Worm (Caenorhabditis elegans): Measurements from ENCODE around the gene B0432.1.

DNA sequence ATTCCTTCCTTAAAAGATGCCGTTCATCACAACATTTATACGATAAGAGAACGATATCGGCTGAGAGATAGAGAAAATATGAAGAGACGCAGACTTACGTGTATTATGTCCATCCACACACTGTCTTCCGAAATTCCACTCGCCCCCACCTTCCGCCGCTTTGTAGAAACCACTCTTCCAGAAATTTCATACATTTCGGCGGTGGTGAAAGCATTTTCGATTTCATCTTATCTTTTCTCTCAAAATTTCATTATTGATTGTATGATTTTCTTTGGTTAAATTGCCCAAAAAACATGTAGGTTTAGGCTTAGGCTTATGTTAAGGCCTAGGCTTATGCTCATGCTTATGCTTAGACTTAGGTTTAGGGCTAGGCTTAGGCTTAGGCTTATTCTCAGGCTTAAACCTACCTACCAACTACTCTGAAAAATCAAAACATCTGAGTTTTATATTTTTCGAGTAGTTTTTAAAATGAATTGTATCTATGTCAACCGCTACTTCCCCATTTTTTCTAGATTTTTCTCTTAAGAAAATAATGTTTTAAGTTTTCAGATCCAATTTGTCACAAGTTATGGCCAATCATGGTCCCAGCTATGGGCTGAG is 40.1 kb downstream of the B0432.1 start, which contains the start of gene cpn-2:
- TF ChIP-seq ZK337.2 (GFP tag; IDR thresholded peaks at IDR 0.05) (no peak), nhr-77 (tag; optimal IDR thresholded peaks at IDR 0.05) (no peak), pqm-1 (tag; optimal IDR thresholded peaks at IDR 0.05) (no peak), ceh-82 (tag; optimal IDR thresholded peaks at IDR 0.05) (no peak)

Data from whole organism, L4 larva.